Fruit fly (Drosophila melanogaster) whole organism, embryonic: Measurements from ENCODE around the gene CG31710.

Source experiments
- Abd-B ChIP-seq: fragments of 200-800 bp; sonication (Bioruptor generic); optimal IDR thresholded peaks from 2 replicates; lab custom pipeline; 2018; ENCODE audit warnings: missing biosample characterization, mild to moderate bottlenecking, missing genetic modification characterization, moderate library complexity
- Bdp1 ChIP-seq: fragments of 200-800 bp; sonication (Bioruptor generic); optimal IDR thresholded peaks from 3 replicates; lab custom pipeline; 2016; ENCODE audit warnings: missing biosample characterization, missing genetic modification characterization
- Blimp-1 ChIP-seq: fragments of 200-800 bp; sonication (Bioruptor generic); optimal IDR thresholded peaks from 3 replicates; lab custom pipeline; 2018; ENCODE audit warnings: missing biosample characterization, missing genetic modification characterization, mild to moderate bottlenecking, moderate library complexity, missing genetic modification reagents
- CG10543 ChIP-seq: fragments of 200-800 bp; sonication (Bioruptor generic); optimal IDR thresholded peaks from 3 replicates; lab custom pipeline; 2017; ENCODE audit warnings: missing biosample characterization, mild to moderate bottlenecking, missing genetic modification characterization, moderate library complexity
- CG10565 ChIP-seq: fragments of 200-800 bp; sonication (Bioruptor generic); optimal IDR thresholded peaks from 3 replicates; lab custom pipeline; 2016; ENCODE audit warnings: missing biosample characterization, mild to moderate bottlenecking, missing genetic modification characterization
- CG11085 ChIP-seq: fragments of 200-800 bp; sonication (Bioruptor generic); IDR thresholded peaks from 2 replicates; pipeline ENCODE4 v1.3.6; 2022; ENCODE audit warnings: missing biosample characterization, missing genetic modification characterization
- CG11723 ChIP-seq: fragments of 200-800 bp; sonication (Bioruptor generic); optimal IDR thresholded peaks from 2 replicates; lab custom pipeline; 2017; ENCODE audit warnings: missing biosample characterization, mild to moderate bottlenecking, missing genetic modification characterization
- CG12769 ChIP-seq: fragments of 200-800 bp; sonication (Bioruptor generic); optimal IDR thresholded peaks from 2 replicates; lab custom pipeline; 2019; ENCODE audit warnings: missing biosample characterization, mild to moderate bottlenecking, missing genetic modification characterization, moderate library complexity
- CG13424 ChIP-seq: fragments of 200-800 bp; sonication (Bioruptor generic); optimal IDR thresholded peaks from 2 replicates; lab custom pipeline; 2019; ENCODE audit warnings: missing biosample characterization, mild to moderate bottlenecking, missing genetic modification characterization, moderate library complexity
- CG13894 ChIP-seq: fragments of 200-800 bp; sonication (Bioruptor generic); optimal IDR thresholded peaks from 3 replicates; lab custom pipeline; 2018; ENCODE audit warnings: missing biosample characterization, mild to moderate bottlenecking, missing genetic modification characterization, moderate library complexity
- CG14441 ChIP-seq: fragments of 200-800 bp; sonication (Bioruptor generic); IDR thresholded peaks from 2 replicates; pipeline ENCODE4 v1.3.6; 2022; ENCODE audit warnings: missing biosample characterization, missing genetic modification characterization
- CG2678 ChIP-seq: fragments of 200-800 bp; sonication (Bioruptor generic); optimal IDR thresholded peaks from 3 replicates; lab custom pipeline; 2019; ENCODE audit warnings: missing biosample characterization, mild to moderate bottlenecking, missing genetic modification characterization, moderate library complexity
- CG2712 ChIP-seq: fragments of 200-800 bp; optimal IDR thresholded peaks from 3 replicates; lab custom pipeline; 2019; ENCODE audit warnings: missing biosample characterization, mild to moderate bottlenecking, missing genetic modification characterization, moderate library complexity
- CG31388 ChIP-seq: fragments of 200-800 bp; sonication (Bioruptor generic); optimal IDR thresholded peaks from 2 replicates; lab custom pipeline; 2016; ENCODE audit warnings: missing biosample characterization, missing genetic modification characterization
- CG3163 ChIP-seq: fragments of 200-800 bp; sonication (Bioruptor generic); optimal IDR thresholded peaks from 3 replicates; lab custom pipeline; 2016; ENCODE audit warnings: missing biosample characterization, missing genetic modification characterization
- CG4328 ChIP-seq: fragments of 200-800 bp; sonication (Bioruptor generic); optimal IDR thresholded peaks from 3 replicates; lab custom pipeline; 2017; ENCODE audit warnings: missing biosample characterization, missing genetic modification reagents, missing genetic modification characterization
- CG4707 ChIP-seq: fragments of 200-800 bp; sonication (Bioruptor generic); optimal IDR thresholded peaks from 2 replicates; lab custom pipeline; 2018; ENCODE audit warnings: missing biosample characterization, mild to moderate bottlenecking, missing genetic modification characterization, moderate library complexity
- CG7745 ChIP-seq: fragments of 200-800 bp; sonication (Bioruptor generic); optimal IDR thresholded peaks from 2 replicates; lab custom pipeline; 2018; ENCODE audit warnings: missing biosample characterization, mild to moderate bottlenecking, missing genetic modification characterization, moderate library complexity
- CG8359 ChIP-seq: fragments of 200-800 bp; sonication (Bioruptor generic); optimal IDR thresholded peaks from 2 replicates; lab custom pipeline; 2017; ENCODE audit warnings: missing biosample characterization, mild to moderate bottlenecking, missing genetic modification characterization, borderline replicate concordance
- CG8765 ChIP-seq: fragments of 200-800 bp; sonication (Bioruptor generic); IDR thresholded peaks from 2 replicates; pipeline ENCODE4 v1.3.6; 2022; ENCODE audit warnings: missing biosample characterization, missing genetic modification characterization
- CG9932 ChIP-seq: fragments of 200-800 bp; sonication (Bioruptor generic); IDR thresholded peaks from 2 replicates; pipeline ENCODE4 v1.3.6; 2022; ENCODE audit warnings: missing biosample characterization, missing genetic modification characterization
- CTCF ChIP-seq: fragments of 200-800 bp; sonication (Bioruptor generic); optimal IDR thresholded peaks from 2 replicates; lab custom pipeline; 2017; ENCODE audit warnings: missing biosample characterization, mild to moderate bottlenecking, missing genetic modification characterization, moderate library complexity
- Deaf1 ChIP-seq: fragments of 200-800 bp; optimal IDR thresholded peaks from 3 replicates; lab custom pipeline; 2019; ENCODE audit warnings: missing biosample characterization, mild to moderate bottlenecking, missing genetic modification characterization, moderate library complexity
- Dp ChIP-seq: fragments of 200-800 bp; sonication (Bioruptor generic); optimal IDR thresholded peaks from 2 replicates; lab custom pipeline; 2018; ENCODE audit warnings: missing biosample characterization, mild to moderate bottlenecking, missing genetic modification characterization, moderate library complexity
- Elba2 ChIP-seq: fragments of 200-800 bp; sonication (Bioruptor generic); optimal IDR thresholded peaks from 3 replicates; lab custom pipeline; 2016; ENCODE audit warnings: missing biosample characterization, missing genetic modification characterization
- Ets65A ChIP-seq: fragments of 200-800 bp; sonication (Bioruptor generic); peaks from one replicate; lab custom pipeline; 2016; ENCODE audit warnings: missing biosample characterization, missing genetic modification characterization
- HLH54F ChIP-seq: fragments of 200-800 bp; sonication (Bioruptor generic); optimal IDR thresholded peaks from 3 replicates; lab custom pipeline; 2016; ENCODE audit warnings: missing biosample characterization, missing genetic modification characterization
- Hand ChIP-seq: fragments of 200-800 bp; sonication (Bioruptor generic); optimal IDR thresholded peaks from 2 replicates; lab custom pipeline; 2017; ENCODE audit warnings: mild to moderate bottlenecking, missing biosample characterization, missing genetic modification reagents, missing genetic modification characterization
- Mrtf ChIP-seq: fragments of 200-800 bp; sonication (Bioruptor generic); IDR thresholded peaks from 3 replicates; pipeline ENCODE4 v1.3.6; 2022; ENCODE audit warnings: missing biosample characterization, missing genetic modification characterization
- Oaz ChIP-seq: fragments of 200-800 bp; sonication (Bioruptor generic); IDR thresholded peaks from 2 replicates; pipeline ENCODE4 v1.3.6; 2022; ENCODE audit warnings: missing biosample characterization, missing genetic modification characterization
- Ssrp ChIP-seq: fragments of 200-800 bp; sonication (Bioruptor generic); optimal IDR thresholded peaks from 2 replicates; lab custom pipeline; 2018; ENCODE audit warnings: missing biosample characterization, mild to moderate bottlenecking, missing genetic modification characterization, moderate library complexity
- Vsx1 ChIP-seq: fragments of 200-800 bp; sonication (Bioruptor generic); optimal IDR thresholded peaks from 2 replicates; lab custom pipeline; 2017; ENCODE audit warnings: missing biosample characterization, mild to moderate bottlenecking, missing genetic modification characterization, missing genetic modification reagents
- abd-A ChIP-seq: fragments of 200-800 bp; sonication (Bioruptor generic); optimal IDR thresholded peaks from 3 replicates; lab custom pipeline; 2019; ENCODE audit warnings: missing biosample characterization, mild to moderate bottlenecking, missing genetic modification characterization, moderate library complexity
- ase ChIP-seq: fragments of 200-800 bp; sonication (Bioruptor generic); IDR thresholded peaks from 3 replicates; pipeline ENCODE4 v1.3.6; 2022; ENCODE audit warnings: missing biosample characterization, missing genetic modification characterization
- cato ChIP-seq: fragments of 200-800 bp; sonication (Bioruptor generic); optimal IDR thresholded peaks from 2 replicates; lab custom pipeline; 2016; ENCODE audit warnings: missing biosample characterization, missing genetic modification characterization, borderline replicate concordance
- en ChIP-seq: fragments of 200-800 bp; sonication (Bioruptor generic); optimal IDR thresholded peaks from 2 replicates; lab custom pipeline; 2016; ENCODE audit warnings: missing biosample characterization, missing genetic modification characterization
- fd96Cb ChIP-seq: fragments of 200-800 bp; sonication (Bioruptor generic); optimal IDR thresholded peaks from 2 replicates; lab custom pipeline; 2018; ENCODE audit warnings: missing biosample characterization, mild to moderate bottlenecking, missing genetic modification characterization, moderate library complexity
- gt ChIP-seq: fragments of 200-800 bp; sonication (Bioruptor generic); IDR thresholded peaks from 2 replicates; pipeline ENCODE4 v1.3.6; 2022; ENCODE audit warnings: missing biosample characterization, missing genetic modification characterization
- h ChIP-seq: fragments of >200 bp; optimal IDR thresholded peaks from 2 replicates; lab custom pipeline; 2017
- jigr1 ChIP-seq: fragments of 200-800 bp; sonication (Bioruptor generic); IDR thresholded peaks from 3 replicates; pipeline ENCODE4 v1.3.6; 2022; ENCODE audit warnings: missing biosample characterization, missing genetic modification characterization
- jing ChIP-seq: fragments of 200-800 bp; sonication (Bioruptor generic); optimal IDR thresholded peaks from 2 replicates; lab custom pipeline; 2018; ENCODE audit warnings: missing biosample characterization, mild to moderate bottlenecking, missing genetic modification characterization
- oc ChIP-seq: fragments of 200-800 bp; sonication (Bioruptor generic); optimal IDR thresholded peaks from 2 replicates; lab custom pipeline; 2018; ENCODE audit warnings: missing biosample characterization, mild to moderate bottlenecking, missing genetic modification characterization, moderate library complexity
- sd ChIP-seq: fragments of 200-800 bp; sonication (Bioruptor generic); optimal IDR thresholded peaks from 3 replicates; lab custom pipeline; 2018; ENCODE audit warnings: missing biosample characterization, mild to moderate bottlenecking, missing genetic modification characterization, moderate library complexity
- sisA ChIP-seq: fragments of 200-800 bp; sonication (Bioruptor generic); IDR thresholded peaks from 2 replicates; pipeline ENCODE4 v1.3.6; 2022; ENCODE audit warnings: missing biosample characterization, missing genetic modification characterization
- tio ChIP-seq: fragments of 200-800 bp; sonication (Bioruptor generic); optimal IDR thresholded peaks from 2 replicates; lab custom pipeline; 2017; ENCODE audit warnings: missing biosample characterization, missing genetic modification characterization, inconsistent platforms
- usp ChIP-seq: fragments of >200 bp; optimal IDR thresholded peaks from 2 replicates; lab custom pipeline; 2017; ENCODE audit warnings: missing biosample characterization, missing genetic modification characterization
- vvl ChIP-seq: fragments of 200-800 bp; sonication (Bioruptor generic); IDR thresholded peaks from 2 replicates; pipeline ENCODE4 v1.3.6; 2022; ENCODE audit warnings: missing biosample characterization, missing genetic modification characterization
- z ChIP-seq: fragments of 200-800 bp; sonication (Bioruptor generic); IDR thresholded peaks from 3 replicates; pipeline ENCODE4 v1.3.6; 2022; ENCODE audit warnings: missing biosample characterization, missing genetic modification characterization
- zen ChIP-seq: fragments of 200-800 bp; sonication (Bioruptor generic); optimal IDR thresholded peaks from 3 replicates; lab custom pipeline; 2018; ENCODE audit warnings: missing biosample characterization, mild to moderate bottlenecking, missing genetic modification characterization, moderate library complexity

The CG31710 gene

dm6 chr2L:9729618-9730284 is 24.0 kb upstream of the CG31710 start, which contains the start of gene CG13116:
TSS of gene CG13116 (plus strand) at chr2L:9729940.
- no peak for TF ChIP-seq jing
- peak; percentile 56 for TF ChIP-seq Ets65A
- peak; percentile 18 for TF ChIP-seq CG12769 (tag; lab: Kevin White, UChicago)
- TF ChIP-seq Deaf1 = peak; percentile 76
- TF ChIP-seq zen (tag; lab: Kevin White, UChicago) = no peak
- TF ChIP-seq CG11085 (GFP tag; lab: Robert Waterston, UW) = no peak
- TF ChIP-seq Oaz (GFP tag; lab: Robert Waterston, UW) = no peak
- peak; percentile 70; the same call in 2 of the 3 replicates for TF ChIP-seq z (GFP tag; lab: Robert Waterston, UW)

- TF ChIP-seq gt (GFP tag; lab: Robert Waterston, UW) = no peak
- TF ChIP-seq CG8765 (GFP tag; lab: Robert Waterston, UW) = no peak
- TF ChIP-seq CG14441 (GFP tag; lab: Robert Waterston, UW) = no peak
- no peak for TF ChIP-seq CG31388 (GFP tag; lab: Kevin White, UChicago)
- peak; percentile 69 for TF ChIP-seq vvl
- TF ChIP-seq CG13424 (tag; lab: Kevin White, UChicago) = no peak
- TF ChIP-seq Elba2 (GFP tag; lab: Kevin White, UChicago) = no peak
- TF ChIP-seq oc (tag; lab: Kevin White, UChicago) = peak; percentile 67
- TF ChIP-seq fd96Cb (tag; lab: Kevin White, UChicago) = no peak
- TF ChIP-seq CG10565 (GFP tag; lab: Kevin White, UChicago) = no peak
- TF ChIP-seq CG9932 (GFP tag; lab: Robert Waterston, UW) = no peak
- no peak for TF ChIP-seq Abd-B
- TF ChIP-seq tio = no peak
- TF ChIP-seq Ssrp (tag; lab: Kevin White, UChicago) = no peak
- no peak for TF ChIP-seq Dp (GFP tag; lab: Kevin White, UChicago)
- TF ChIP-seq Mrtf = no peak
- TF ChIP-seq h (lab: Kevin White, UChicago) = no peak
- no peak for TF ChIP-seq CTCF
- TF ChIP-seq CG13894 = peak; percentile 76
- no peak for TF ChIP-seq CG2712 (tag; lab: Kevin White, UChicago)
- TF ChIP-seq cato (GFP tag; lab: Kevin White, UChicago) = no peak
- no peak for TF ChIP-seq CG7745 (tag; lab: Kevin White, UChicago)
- no peak for TF ChIP-seq CG4328 (GFP tag; lab: Kevin White, UChicago)
- no peak for TF ChIP-seq CG10543 (GFP tag; lab: Kevin White, UChicago)
- TF ChIP-seq CG11723 (GFP tag; lab: Kevin White, UChicago) = no peak
- no peak for TF ChIP-seq sisA (GFP tag; lab: Robert Waterston, UW)
- TF ChIP-seq Hand = no peak
- no peak for TF ChIP-seq jigr1 (GFP tag; lab: Robert Waterston, UW)
- no peak for TF ChIP-seq CG3163 (GFP tag; lab: Kevin White, UChicago)
- no peak for TF ChIP-seq usp (GFP tag; lab: Kevin White, UChicago)
- peak; percentile 70 for TF ChIP-seq CG12769 (tag; lab: Kevin White, UChicago)
- no peak for TF ChIP-seq sd (tag; lab: Kevin White, UChicago)
- no peak for TF ChIP-seq en (GFP tag; lab: Kevin White, UChicago)
- TF ChIP-seq Deaf1 = no peak
- TF ChIP-seq CG8359 = no peak
- TF ChIP-seq Vsx1 (GFP tag; lab: Kevin White, UChicago) = peak; percentile 34
- peak; percentile 44 for TF ChIP-seq abd-A (tag; lab: Kevin White, UChicago)
- peak; percentile 10 for TF ChIP-seq Blimp-1 (GFP tag; lab: Kevin White, UChicago)
- no peak for TF ChIP-seq HLH54F (GFP tag; lab: Kevin White, UChicago)
- TF ChIP-seq CG2678 (tag; lab: Kevin White, UChicago) = no peak
- TF ChIP-seq CG4707 (GFP tag; lab: Kevin White, UChicago) = no peak
- TF ChIP-seq Bdp1 (GFP tag; lab: Kevin White, UChicago) = no peak
- TF ChIP-seq ase = no peak
Measured at dm6 chr2L:9728791-9729190, 23.0 kb upstream of the CG31710 start.
